Fruit fly (Drosophila melanogaster): Measurements from ENCODE around the gene CG34296.

CG34296 gene

DNA sequence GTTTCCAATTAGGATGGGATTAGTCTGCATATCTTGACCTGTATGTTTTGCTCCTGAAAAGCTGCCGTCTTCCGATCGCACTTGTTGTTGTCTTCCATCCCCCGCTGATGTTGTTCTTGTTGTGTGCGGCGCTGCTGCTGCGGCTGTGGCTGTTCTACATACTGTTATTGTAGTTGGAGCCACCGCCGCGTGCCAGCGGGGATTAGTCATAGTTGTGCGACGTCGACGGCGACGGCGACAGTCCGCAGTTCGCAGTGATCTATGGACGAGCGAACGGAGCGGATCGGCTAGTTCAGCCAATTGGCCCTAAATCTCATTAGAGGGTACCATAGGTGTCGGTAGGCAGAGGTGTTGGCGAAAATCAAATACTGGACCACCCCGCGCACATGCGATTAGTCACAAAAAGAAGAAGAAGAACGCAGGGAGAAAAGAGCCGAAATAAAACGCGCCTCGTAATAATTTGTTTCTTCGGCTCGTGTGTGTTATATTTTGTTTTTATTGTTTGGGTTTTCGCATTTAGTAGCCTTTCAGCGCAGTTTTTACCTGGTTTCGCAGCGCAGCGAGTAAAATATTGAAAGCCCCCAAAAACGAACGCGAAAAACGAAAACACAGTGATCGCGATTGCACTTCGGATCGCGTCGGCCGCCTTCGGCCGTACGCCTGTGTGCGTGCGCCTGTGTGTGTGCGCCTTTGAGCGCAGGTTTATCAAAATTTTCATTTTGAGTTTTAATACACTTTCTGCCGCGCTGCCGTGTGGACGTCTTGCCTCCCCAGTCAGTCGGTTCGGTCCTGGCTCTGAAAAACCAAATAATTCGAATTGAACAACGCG lies 43.1 kb downstream of the CG34296 start, which contains the start of gene kay:
Gene kay (plus strand): TSS at position 729 of the 829 bp plus-strand sequence.
- TF ChIP-seq Myc (optimal IDR thresholded peaks at IDR 0.05) (no peak), psq (optimal IDR thresholded peaks at IDR 0.05) (no peak), ttk (optimal IDR thresholded peaks at IDR 0.05) (no peak), insv (optimal IDR thresholded peaks at IDR 0.05) (no peak), Sin3A (optimal IDR thresholded peaks at IDR 0.05) (no peak), h (optimal IDR thresholded peaks at IDR 0.05) (no peak)

dm6 chr3R:29767236-29767635 lies 44.9 kb downstream of the CG34296 start:
- TF ChIP-seq Myc (optimal IDR thresholded peaks at IDR 0.05): no peak
- TF ChIP-seq insv (optimal IDR thresholded peaks at IDR 0.05): no peak

DNA sequence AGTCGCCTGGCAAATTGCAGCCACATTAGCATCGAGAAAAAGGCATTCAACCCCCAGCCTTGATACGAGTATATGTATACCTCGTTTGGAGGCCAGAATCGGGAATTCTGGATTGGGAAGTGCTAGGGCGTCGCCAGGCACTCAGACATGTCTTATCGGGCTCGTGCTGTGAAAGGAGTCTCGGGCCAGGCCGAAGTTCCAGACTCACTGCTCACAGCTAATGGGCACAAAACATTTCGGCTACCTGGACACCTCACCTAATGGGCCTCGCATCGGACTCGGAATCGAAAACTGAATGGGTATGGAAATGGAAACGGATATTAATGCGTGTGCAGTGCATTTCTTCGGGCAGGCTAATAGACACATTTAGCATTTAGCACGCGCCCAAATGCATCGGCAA lies 48.6 kb downstream of the CG34296 start:
- no peak for TF ChIP-seq Sin3A (optimal IDR thresholded peaks at IDR 0.05)
- TF ChIP-seq h (optimal IDR thresholded peaks at IDR 0.05): no peak
- TF ChIP-seq insv (optimal IDR thresholded peaks at IDR 0.05): no peak
- TF ChIP-seq psq (optimal IDR thresholded peaks at IDR 0.05): no peak
- no peak for TF ChIP-seq ttk (optimal IDR thresholded peaks at IDR 0.05)
- TF ChIP-seq Myc (optimal IDR thresholded peaks at IDR 0.05): no peak

DNA sequence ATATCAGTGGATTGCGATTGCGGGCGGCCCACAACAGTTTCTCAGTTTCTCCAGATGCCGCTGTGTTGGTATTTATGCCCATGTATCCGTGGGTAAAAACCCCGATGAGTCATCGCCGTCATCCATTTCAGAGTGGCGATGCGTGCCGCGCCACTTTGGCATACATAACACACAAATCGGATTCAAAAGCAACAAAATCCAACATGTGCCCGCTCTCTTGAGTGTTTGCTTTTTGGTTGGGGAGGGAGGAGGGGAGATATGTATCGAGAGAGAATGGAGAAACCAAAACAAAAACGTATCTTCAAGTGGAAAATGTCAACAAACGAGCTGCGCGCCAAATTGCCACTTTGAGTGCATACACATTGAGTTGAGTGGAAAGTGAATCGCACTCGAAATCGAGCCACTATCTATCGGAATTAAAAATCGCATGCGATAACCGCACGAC lies 49.3 kb downstream of the CG34296 start:
- TF ChIP-seq insv (optimal IDR thresholded peaks at IDR 0.05) (no peak), psq (optimal IDR thresholded peaks at IDR 0.05) (no peak), Myc (optimal IDR thresholded peaks at IDR 0.05) (no peak), Sin3A (optimal IDR thresholded peaks at IDR 0.05) (no peak), ttk (optimal IDR thresholded peaks at IDR 0.05) (no peak), h (optimal IDR thresholded peaks at IDR 0.05) (no peak)

dm6 chr3R:29772090-29772794 lies 49.9 kb downstream of the CG34296 start:
- TF ChIP-seq insv (optimal IDR thresholded peaks at IDR 0.05) (no peak), ttk (optimal IDR thresholded peaks at IDR 0.05) (no peak), Myc (optimal IDR thresholded peaks at IDR 0.05) (no peak), psq (optimal IDR thresholded peaks at IDR 0.05) (peak; percentile 99)
